Fruit fly (Drosophila melanogaster) whole organism, wandering third instar larva: ENCODE measurements around the gene Nrx-1.

Source experiments
- CrebA ChIP-seq: fragments of 200-800 bp; sonication (Bioruptor generic); optimal IDR thresholded peaks from 2 replicates; lab custom pipeline; 2016; ENCODE audit warnings: missing biosample characterization, mild to moderate bottlenecking, missing genetic modification characterization, borderline replicate concordance
- GATAd ChIP-seq: sonication (Bioruptor generic); optimal IDR thresholded peaks from 2 replicates; lab custom pipeline; 2016; ENCODE audit warnings: missing biosample characterization, missing genetic modification characterization
- Hnf4 ChIP-seq: fragments of 200-800 bp; sonication (Bioruptor generic); optimal IDR thresholded peaks from 2 replicates; lab custom pipeline; 2016; ENCODE audit warnings: missing biosample characterization, mild to moderate bottlenecking, missing genetic modification characterization
- psq ChIP-seq: fragments of 200-800 bp; sonication (Bioruptor generic); optimal IDR thresholded peaks from 3 replicates; lab custom pipeline; 2017; ENCODE audit warnings: missing biosample characterization, mild to moderate bottlenecking, missing genetic modification characterization, moderate library complexity
- woc ChIP-seq: sonication (Bioruptor generic); optimal IDR thresholded peaks from 2 replicates; lab custom pipeline; 2016; ENCODE audit warnings: missing biosample characterization, mild to moderate bottlenecking, missing genetic modification characterization

DNA sequence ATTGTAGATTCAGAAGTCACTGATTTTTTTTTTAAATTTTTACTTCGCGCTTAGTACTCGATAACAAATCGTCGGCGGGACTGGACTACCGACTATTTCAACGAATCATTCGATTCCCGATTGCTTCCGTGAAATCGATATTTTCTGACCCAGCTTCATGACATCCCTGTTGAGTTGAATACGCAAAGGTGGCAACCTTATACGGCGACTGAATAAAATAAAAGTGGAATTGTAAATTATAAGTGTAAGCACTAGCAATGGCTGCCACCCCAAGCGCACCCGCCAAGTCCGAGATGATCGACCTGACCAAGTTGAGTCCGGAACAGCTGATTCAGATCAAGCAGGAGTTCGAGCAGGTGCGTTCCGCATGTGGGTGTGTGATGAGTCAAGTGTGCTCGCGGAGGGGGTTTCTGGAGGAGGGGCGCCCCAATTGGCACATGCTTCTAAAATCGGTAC lies 18.8 kb downstream of the Nrx-1 start, which contains the start of gene Pfdn5:
- no peak for TF ChIP-seq psq
- no peak for TF ChIP-seq GATAd (GFP tag; lab: Kevin White, UChicago)
- no peak for TF ChIP-seq CrebA (GFP tag; lab: Kevin White, UChicago)
- no peak for TF ChIP-seq Hnf4 (GFP tag; lab: Kevin White, UChicago)
- TF ChIP-seq woc (GFP tag; lab: Kevin White, UChicago) = no peak
